Fruit fly (Drosophila melanogaster) whole organism, embryonic: ENCODE results near the gene CG10365.

Experiments used
- CG10209 ChIP-seq: fragments of 200-800 bp; sonication (Bioruptor generic); optimal IDR thresholded peaks from 3 replicates; lab custom pipeline; 2017; ENCODE audit warnings: missing biosample characterization, mild to moderate bottlenecking, missing genetic modification characterization, missing genetic modification reagents
- CG10462 ChIP-seq: fragments of 200-800 bp; sonication (Bioruptor generic); optimal IDR thresholded peaks from 2 replicates; lab custom pipeline; 2016; ENCODE audit warnings: missing biosample characterization, missing genetic modification characterization
- CG11696 ChIP-seq: fragments of 200-800 bp; sonication (Bioruptor generic); IDR thresholded peaks from 2 replicates; pipeline ENCODE4 v1.3.6; 2022; ENCODE audit warnings: missing biosample characterization, missing genetic modification characterization
- CG12071 ChIP-seq: fragments of 200-800 bp; sonication (Bioruptor generic); optimal IDR thresholded peaks from 3 replicates; lab custom pipeline; 2018; ENCODE audit warnings: missing biosample characterization, mild to moderate bottlenecking, missing genetic modification characterization
- CG14050 ChIP-seq: fragments of 200-800 bp; sonication (Bioruptor generic); IDR thresholded peaks from 3 replicates; pipeline ENCODE4 v1.3.6; 2022; ENCODE audit warnings: missing biosample characterization, missing genetic modification characterization
- CG15011 ChIP-seq: fragments of 200-800 bp; sonication (Bioruptor generic); optimal IDR thresholded peaks from 3 replicates; lab custom pipeline; 2018; ENCODE audit warnings: missing biosample characterization, mild to moderate bottlenecking, missing genetic modification characterization
- CG15601 ChIP-seq: fragments of 200-800 bp; sonication (Bioruptor generic); optimal IDR thresholded peaks from 3 replicates; lab custom pipeline; 2019; ENCODE audit warnings: missing biosample characterization, mild to moderate bottlenecking, missing genetic modification characterization, moderate library complexity
- CG31441 ChIP-seq: fragments of 200-800 bp; sonication (Bioruptor generic); IDR thresholded peaks from 2 replicates; pipeline ENCODE4 v1.3.6; 2022; ENCODE audit warnings: missing biosample characterization, missing genetic modification characterization
- CG32532 ChIP-seq: fragments of 200-800 bp; sonication (Bioruptor generic); IDR thresholded peaks from 2 replicates; pipeline ENCODE4 v1.3.6; 2022; ENCODE audit warnings: missing biosample characterization, missing genetic modification characterization
- CG32767 ChIP-seq: fragments of 200-800 bp; sonication (Bioruptor generic); IDR thresholded peaks from 2 replicates; pipeline ENCODE4 v1.3.6; 2022; ENCODE audit warnings: missing biosample characterization, missing genetic modification characterization
- CG34376 ChIP-seq: fragments of 200-800 bp; sonication (Bioruptor generic); optimal IDR thresholded peaks from 2 replicates; lab custom pipeline; 2018; ENCODE audit warnings: missing biosample characterization, mild to moderate bottlenecking, missing genetic modification characterization
- CG5953 ChIP-seq: fragments of 200-800 bp; sonication (Bioruptor generic); IDR thresholded peaks from 2 replicates; pipeline ENCODE4 v1.3.6; 2022; ENCODE audit warnings: missing biosample characterization, missing genetic modification characterization
- CG6765 ChIP-seq: fragments of 200-800 bp; sonication (Bioruptor generic); optimal IDR thresholded peaks from 3 replicates; lab custom pipeline; 2017; ENCODE audit warnings: missing biosample characterization, mild to moderate bottlenecking, missing genetic modification characterization
- CG7357 ChIP-seq: fragments of 200-800 bp; sonication (Bioruptor generic); IDR thresholded peaks from 3 replicates; pipeline ENCODE4 v1.3.6; 2022; ENCODE audit warnings: missing biosample characterization, missing genetic modification characterization
- CG7839 ChIP-seq: fragments of 200-800 bp; sonication (Bioruptor generic); optimal IDR thresholded peaks from 3 replicates; lab custom pipeline; 2018; ENCODE audit warnings: missing biosample characterization, mild to moderate bottlenecking, missing genetic modification characterization, moderate library complexity
- CG8359 ChIP-seq: fragments of 200-800 bp; sonication (Bioruptor generic); optimal IDR thresholded peaks from 2 replicates; lab custom pipeline; 2017; ENCODE audit warnings: missing biosample characterization, mild to moderate bottlenecking, missing genetic modification characterization, borderline replicate concordance
- CG8478 ChIP-seq: fragments of >200 bp; optimal IDR thresholded peaks from 2 replicates; lab custom pipeline; 2018
- CoRest ChIP-seq: fragments of 200-800 bp; sonication (Bioruptor generic); optimal IDR thresholded peaks from 3 replicates; lab custom pipeline; 2018; ENCODE audit warnings: missing biosample characterization, mild to moderate bottlenecking, missing genetic modification characterization, moderate library complexity
- CrebB ChIP-seq: fragments of 200-800 bp; sonication (Bioruptor generic); optimal IDR thresholded peaks from 3 replicates; lab custom pipeline; 2018; ENCODE audit warnings: missing biosample characterization, mild to moderate bottlenecking, missing genetic modification characterization
- Ets97D ChIP-seq: fragments of 200-800 bp; sonication (Bioruptor generic); optimal IDR thresholded peaks from 3 replicates; lab custom pipeline; 2016; ENCODE audit warnings: missing biosample characterization, missing genetic modification characterization
- Fer2 ChIP-seq: fragments of 200-800 bp; sonication (Bioruptor generic); optimal IDR thresholded peaks from 2 replicates; lab custom pipeline; 2018; ENCODE audit warnings: missing biosample characterization, mild to moderate bottlenecking, missing genetic modification characterization, moderate library complexity
- Hmx ChIP-seq: fragments of 200-800 bp; sonication (Bioruptor generic); optimal IDR thresholded peaks from 2 replicates; lab custom pipeline; 2016; ENCODE audit warnings: missing biosample characterization, missing genetic modification characterization
- Jarid2 ChIP-seq: fragments of 200-800 bp; sonication (Bioruptor generic); optimal IDR thresholded peaks from 3 replicates; lab custom pipeline; 2017; ENCODE audit warnings: mild to moderate bottlenecking, missing biosample characterization, missing genetic modification reagents, missing genetic modification characterization
- MESR4 ChIP-seq: fragments of 200-800 bp; sonication (Bioruptor generic); optimal IDR thresholded peaks from 2 replicates; lab custom pipeline; 2018; ENCODE audit warnings: missing biosample characterization, mild to moderate bottlenecking, missing genetic modification characterization, moderate library complexity
- NFAT ChIP-seq: fragments of 200-800 bp; sonication (Bioruptor generic); IDR thresholded peaks from 2 replicates; pipeline ENCODE4 v1.3.6; 2022; ENCODE audit warnings: missing biosample characterization, missing genetic modification characterization
- Neu2 ChIP-seq: fragments of 200-800 bp; sonication (Bioruptor generic); optimal IDR thresholded peaks from 3 replicates; lab custom pipeline; 2016; ENCODE audit warnings: missing biosample characterization, missing genetic modification characterization, borderline replicate concordance
- Oaz ChIP-seq: fragments of 200-800 bp; sonication (Bioruptor generic); IDR thresholded peaks from 2 replicates; pipeline ENCODE4 v1.3.6; 2022; ENCODE audit warnings: missing biosample characterization, missing genetic modification characterization
- Oli ChIP-seq: fragments of 200-800 bp; sonication (Bioruptor generic); optimal IDR thresholded peaks from 2 replicates; lab custom pipeline; 2018; ENCODE audit warnings: missing biosample characterization, mild to moderate bottlenecking, missing genetic modification characterization, moderate library complexity
- Pdp1 ChIP-seq, 2 experiments: fragments of 200-800 bp; sonication (Bioruptor generic); optimal IDR thresholded peaks; 3 replicates each; lab custom pipeline; 2016; ENCODE audit warnings: missing biosample characterization in 2 of 2, missing genetic modification characterization in 2 of 2, mild to moderate bottlenecking in 1 of 2, moderate library complexity in 1 of 2
- ase ChIP-seq: fragments of 200-800 bp; sonication (Bioruptor generic); IDR thresholded peaks from 3 replicates; pipeline ENCODE4 v1.3.6; 2022; ENCODE audit warnings: missing biosample characterization, missing genetic modification characterization
- bcd ChIP-seq: fragments of 200-800 bp; sonication (Bioruptor generic); optimal IDR thresholded peaks from 2 replicates; lab custom pipeline; 2017; ENCODE audit warnings: missing biosample characterization, mild to moderate bottlenecking, missing genetic modification characterization
- caup ChIP-seq: fragments of 200-800 bp; sonication (Bioruptor generic); optimal IDR thresholded peaks from 3 replicates; lab custom pipeline; 2017; ENCODE audit warnings: missing biosample characterization, mild to moderate bottlenecking, missing genetic modification characterization, moderate library complexity; ENCODE audit not compliant: severe bottlenecking
- chm ChIP-seq: fragments of 200-800 bp; sonication (Bioruptor generic); IDR thresholded peaks from 2 replicates; pipeline ENCODE4 v1.3.6; 2022; ENCODE audit warnings: missing biosample characterization, missing genetic modification characterization
- ci ChIP-seq: fragments of 200-800 bp; sonication (Bioruptor generic); IDR thresholded peaks from 3 replicates; pipeline ENCODE4 v1.3.6; 2022; ENCODE audit warnings: missing biosample characterization, missing genetic modification characterization
- dati ChIP-seq: fragments of 200-800 bp; sonication (Bioruptor generic); IDR thresholded peaks from 2 replicates; pipeline ENCODE4 v1.3.6; 2022; ENCODE audit warnings: missing biosample characterization, missing genetic modification characterization
- ems ChIP-seq: fragments of 200-800 bp; sonication (Bioruptor generic); optimal IDR thresholded peaks from 3 replicates; lab custom pipeline; 2016; ENCODE audit warnings: missing biosample characterization, missing genetic modification characterization
- eve ChIP-seq, 2 experiments: fragments of >200 bp; optimal IDR thresholded peaks; 2 replicates each; lab custom pipeline; 2017; ENCODE audit warnings: missing biosample characterization in 2 of 2, missing genetic modification characterization in 2 of 2
- fd102C ChIP-seq: fragments of 200-800 bp; sonication (Bioruptor generic); optimal IDR thresholded peaks from 2 replicates; lab custom pipeline; 2018; ENCODE audit warnings: missing biosample characterization, mild to moderate bottlenecking, missing genetic modification characterization, moderate library complexity
- gce ChIP-seq: fragments of 200-800 bp; sonication (Bioruptor generic); IDR thresholded peaks from 3 replicates; pipeline ENCODE4 v1.3.6; 2022; ENCODE audit warnings: missing biosample characterization, missing genetic modification characterization
- jing ChIP-seq: fragments of 200-800 bp; sonication (Bioruptor generic); optimal IDR thresholded peaks from 2 replicates; lab custom pipeline; 2018; ENCODE audit warnings: missing biosample characterization, mild to moderate bottlenecking, missing genetic modification characterization
- lab ChIP-seq: fragments of 200-800 bp; sonication (Bioruptor generic); optimal IDR thresholded peaks from 3 replicates; lab custom pipeline; 2017; ENCODE audit warnings: missing biosample characterization, missing genetic modification characterization, mild to moderate bottlenecking, moderate library complexity, missing genetic modification reagents
- lbe ChIP-seq: fragments of 200-800 bp; sonication (Bioruptor generic); optimal IDR thresholded peaks from 2 replicates; lab custom pipeline; 2016; ENCODE audit warnings: missing biosample characterization, mild to moderate bottlenecking, missing genetic modification characterization
- nerfin-2 ChIP-seq: fragments of 200-800 bp; sonication (Bioruptor generic); IDR thresholded peaks from 2 replicates; pipeline ENCODE4 v1.3.6; 2022; ENCODE audit warnings: missing biosample characterization, missing genetic modification characterization; ENCODE audit not compliant: partially characterized antibody
- pita ChIP-seq: fragments of 200-800 bp; sonication (Bioruptor generic); optimal IDR thresholded peaks from 2 replicates; lab custom pipeline; 2017; ENCODE audit warnings: missing biosample characterization, mild to moderate bottlenecking, missing genetic modification characterization
- pnt ChIP-seq: fragments of 200-800 bp; sonication (Bioruptor generic); optimal IDR thresholded peaks from 3 replicates; lab custom pipeline; 2016; ENCODE audit warnings: missing biosample characterization, missing genetic modification characterization
- rib ChIP-seq: fragments of 200-800 bp; sonication (Bioruptor generic); IDR thresholded peaks from 2 replicates; pipeline ENCODE4 v1.3.6; 2022; ENCODE audit warnings: missing biosample characterization, missing genetic modification characterization
- schlank ChIP-seq: fragments of 200-800 bp; sonication (Bioruptor generic); optimal IDR thresholded peaks from 2 replicates; lab custom pipeline; 2018; ENCODE audit warnings: missing biosample characterization, mild to moderate bottlenecking, missing genetic modification characterization
- sr ChIP-seq: fragments of 200-800 bp; sonication (Bioruptor generic); IDR thresholded peaks from 3 replicates; pipeline ENCODE4 v1.3.6; 2022; ENCODE audit warnings: missing biosample characterization, missing genetic modification characterization
- wek ChIP-seq: fragments of 200-800 bp; sonication (Bioruptor generic); optimal IDR thresholded peaks from 3 replicates; lab custom pipeline; 2018; ENCODE audit warnings: missing biosample characterization, mild to moderate bottlenecking, missing genetic modification characterization, moderate library complexity

Gene CG10365

DNA sequence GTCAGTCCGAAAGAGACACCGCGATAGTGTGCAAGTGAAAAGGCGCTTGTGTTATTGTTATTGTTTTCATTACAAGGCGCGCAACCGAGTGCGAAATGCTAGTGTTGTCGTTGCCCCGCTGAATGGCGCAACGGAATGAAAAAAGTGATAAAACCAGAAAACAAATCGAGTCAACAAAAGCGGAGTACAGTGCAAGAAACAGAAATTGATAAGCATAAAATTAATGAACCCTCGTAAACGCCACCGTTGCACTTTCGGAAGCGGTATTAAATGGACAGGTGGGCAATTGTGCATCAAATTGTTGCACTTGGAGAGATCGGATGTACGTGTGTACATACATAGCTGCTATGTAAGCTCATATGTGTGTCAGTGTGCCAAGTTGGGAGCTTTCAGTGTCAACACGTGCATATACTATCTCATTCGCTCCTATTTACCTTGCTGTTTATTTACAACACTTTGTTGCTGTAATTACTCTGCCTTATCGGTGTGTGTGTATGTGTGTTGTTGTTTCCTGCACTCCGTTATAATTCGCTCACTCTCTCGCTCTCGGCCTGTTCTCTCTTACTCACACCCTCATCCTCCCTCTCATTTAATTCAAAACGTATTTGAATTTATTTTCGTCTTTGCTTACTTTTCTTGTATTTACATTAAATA is 377 bp downstream of the CG10365 start (continued):
- TF ChIP-seq lab (GFP tag; lab: Kevin White, UChicago) (peak; percentile 56), eve (GFP tag; optimal IDR thresholded peaks at IDR 0.05; lab: Kevin White, UChicago) (peak in 1 of 2 experiments; percentile 85), CG10209 (GFP tag; lab: Kevin White, UChicago) (peak; percentile 31), CG34376 (GFP tag; lab: Kevin White, UChicago) (peak; percentile 88), wek (GFP tag; lab: Kevin White, UChicago) (peak; percentile 83), chm (0 out of 2 replicates have a peak, but pooled peaks have one; percentile 58), CrebB (tag; lab: Kevin White, UChicago) (peak; percentile 48), nerfin-2 (GFP tag; lab: Robert Waterston, UW) (no peak), MESR4 (GFP tag; lab: Kevin White, UChicago) (no peak), bcd (peak; percentile 61), CG7839 (tag; lab: Kevin White, UChicago) (peak; percentile 22), jing (GFP tag; lab: Kevin White, UChicago) (no peak), Hmx (no peak), lbe (GFP tag; lab: Kevin White, UChicago) (peak; percentile 39), CG12071 (GFP tag; lab: Kevin White, UChicago) (peak; percentile 94), schlank (tag; lab: Kevin White, UChicago) (peak; percentile 32), rib (GFP tag; lab: Robert Waterston, UW) (peak; percentile 3; the same call in 1 of the 2 replicates), CG6765 (GFP tag; lab: Kevin White, UChicago) (peak; percentile 65), CG8478 (lab: Kevin White, UChicago) (no peak), ci (GFP tag; lab: Robert Waterston, UW) (peak; percentile 81), caup (GFP tag; lab: Kevin White, UChicago) (peak; percentile 27), ase (GFP tag; lab: Robert Waterston, UW) (peak; percentile 50; the same call in 1 of the 3 replicates), pnt (GFP tag; lab: Kevin White, UChicago) (peak; percentile 60), Jarid2 (GFP tag; lab: Kevin White, UChicago) (peak; percentile 38), Oaz (GFP tag; lab: Robert Waterston, UW) (no peak), CG15601 (tag; lab: Kevin White, UChicago) (peak; percentile 60), pita (GFP tag; lab: Kevin White, UChicago) (no peak), CG10462 (peak; percentile 21), fd102C (GFP tag; lab: Kevin White, UChicago) (no peak), sr (GFP tag; lab: Robert Waterston, UW) (peak; percentile 83), Neu2 (GFP tag; lab: Kevin White, UChicago) (no peak), ems (GFP tag; lab: Kevin White, UChicago) (peak; percentile 23), gce (peak; percentile 91), NFAT (GFP tag; lab: Robert Waterston, UW) (no peak), Oli (no peak), CG15011 (GFP tag; lab: Kevin White, UChicago) (no peak), Ets97D (GFP tag; lab: Kevin White, UChicago) (no peak), CoRest (no peak), CG8359 (GFP tag; lab: Kevin White, UChicago) (peak; percentile 52), dati (GFP tag; lab: Robert Waterston, UW) (0 out of 2 replicates have a peak, but pooled peaks have one; percentile 19), Fer2 (tag; lab: Kevin White, UChicago) (no peak), CG32767 (GFP tag; lab: Robert Waterston, UW) (peak; percentile 47), CG11696 (GFP tag; lab: Robert Waterston, UW) (peak; percentile 56), CG14050 (GFP tag; lab: Robert Waterston, UW) (peak; percentile 69; the same call in 2 of the 3 replicates), CG31441 (GFP tag; lab: Robert Waterston, UW) (peak; percentile 34; the same call in 1 of the 2 replicates), CG5953 (GFP tag; lab: Robert Waterston, UW) (peak; percentile 54; the same call in 1 of the 2 replicates), CG7357 (GFP tag; lab: Robert Waterston, UW) (no peak), CG32532 (GFP tag; lab: Robert Waterston, UW) (no peak), Pdp1 (GFP tag; optimal IDR thresholded peaks at IDR 0.05; lab: Kevin White, UChicago) (peak; percentile 29 to 89)
